Worm (Caenorhabditis elegans) whole organism, L4 larva: ENCODE results near the gene C12D8.9.

Experiments used
- D1046.2 ChIP-seq: fragments of 200-800 bp; sonication (Bioruptor generic); IDR thresholded peaks from 2 replicates; pipeline ENCODE4 v1.3.6; 2022; ENCODE audit warnings: missing genetic modification characterization, missing compliant biosample characterization
- F49E8.2 ChIP-seq: sonication (generic microtip); optimal IDR thresholded peaks from 2 replicates; lab custom pipeline; 2016; ENCODE audit warnings: missing compliant biosample characterization, mild to moderate bottlenecking, missing genetic modification characterization, borderline replicate concordance
- R02D3.7 ChIP-seq: fragments of 150-350 bp; sonication (generic microtip); optimal IDR thresholded peaks from 3 replicates; lab custom pipeline; 2014; ENCODE audit warnings: missing biosample characterization, missing genetic modification characterization
- T20F7.1 ChIP-seq: fragments of 200-800 bp; sonication (Bioruptor generic); optimal IDR thresholded peaks from 2 replicates; lab custom pipeline; 2018; ENCODE audit warnings: mild to moderate bottlenecking, missing genetic modification characterization, missing compliant biosample characterization
- Y105C5A.15 ChIP-seq: fragments of 200-800 bp; sonication (Bioruptor generic); IDR thresholded peaks from 2 replicates; pipeline ENCODE4 v1.3.6; 2022; ENCODE audit warnings: missing genetic modification characterization, missing compliant biosample characterization
- Y5F2A.4 ChIP-seq: fragments of 200-800 bp; sonication (Bioruptor generic); optimal IDR thresholded peaks from 2 replicates; lab custom pipeline; 2018; ENCODE audit warnings: mild to moderate bottlenecking, missing genetic modification characterization, missing compliant biosample characterization
- Y75B8A.6 ChIP-seq: fragments of 200-800 bp; sonication (Bioruptor generic); IDR thresholded peaks from 2 replicates; pipeline ENCODE4 v1.3.6; 2022; ENCODE audit warnings: missing genetic modification reagents, missing genetic modification characterization, missing compliant biosample characterization
- ZK546.5 ChIP-seq, 2 experiments: sonication (generic microtip); optimal IDR thresholded peaks; 2 replicates each; lab custom pipeline; 2017; ENCODE audit warnings: missing biosample characterization in 2 of 2, missing genetic modification characterization in 2 of 2
- aly-2 ChIP-seq: sonication (generic microtip); optimal IDR thresholded peaks from 2 replicates; lab custom pipeline; 2018; ENCODE audit warnings: missing biosample characterization, missing genetic modification characterization
- ama-1 ChIP-seq: fragments of 150-350 bp; optimal IDR thresholded peaks from 2 replicates; lab custom pipeline; 2014; ENCODE audit warnings: inconsistent platforms, mixed read lengths
- attf-4 ChIP-seq: sonication (generic microtip); optimal IDR thresholded peaks from 3 replicates; lab custom pipeline; 2017; ENCODE audit warnings: missing biosample characterization, missing genetic modification characterization
- ceh-20 ChIP-seq: fragments of 200-800 bp; sonication (Bioruptor generic); IDR thresholded peaks from 2 replicates; pipeline ENCODE4 v1.3.6; 2022; ENCODE audit warnings: missing genetic modification reagents, missing genetic modification characterization, missing compliant biosample characterization
- ceh-28 ChIP-seq: fragments of 150-350 bp; optimal IDR thresholded peaks from 2 replicates; lab custom pipeline; 2014; ENCODE audit warnings: missing biosample characterization, missing genetic modification reagents, missing genetic modification characterization
- ces-1 ChIP-seq: fragments of 150-350 bp; sonication (generic microtip); optimal IDR thresholded peaks from 4 replicates; lab custom pipeline; 2014; ENCODE audit warnings: missing biosample characterization, missing genetic modification reagents, missing genetic modification characterization
- daf-12 ChIP-seq: fragments of 150-350 bp; optimal IDR thresholded peaks from 2 replicates; lab custom pipeline; 2014; ENCODE audit warnings: missing biosample characterization, missing genetic modification reagents, missing genetic modification characterization
- daf-8 ChIP-seq: fragments of 200-800 bp; sonication (Bioruptor generic); IDR thresholded peaks from 2 replicates; pipeline ENCODE4 v1.3.6; 2022; ENCODE audit warnings: missing genetic modification characterization, missing compliant biosample characterization
- dmd-8 ChIP-seq: fragments of 200-800 bp; sonication (Bioruptor generic); IDR thresholded peaks from 2 replicates; pipeline ENCODE4 v1.3.6; 2022; ENCODE audit warnings: missing genetic modification characterization, missing compliant biosample characterization
- hif-1 ChIP-seq, 2 experiments: sonication (generic microtip); optimal IDR thresholded peaks; 2 replicates each; lab custom pipeline; 2016 to 2017; ENCODE audit warnings: missing compliant biosample characterization in 2 of 2, missing genetic modification characterization in 2 of 2, missing genetic modification reagents in 2 of 2, missing genotype in 2 of 2, mild to moderate bottlenecking in 1 of 2
- lim-7 ChIP-seq: fragments of 200-800 bp; sonication (Bioruptor generic); IDR thresholded peaks from 2 replicates; pipeline ENCODE4 v1.3.6; 2022; ENCODE audit warnings: missing genetic modification characterization, missing compliant biosample characterization
- lin-13 ChIP-seq: fragments of 150-350 bp; optimal IDR thresholded peaks from 2 replicates; lab custom pipeline; 2014; ENCODE audit warnings: missing biosample characterization, missing genetic modification reagents, missing genetic modification characterization
- lin-15B ChIP-seq: fragments of 150-350 bp; sonication (generic microtip); optimal IDR thresholded peaks from 3 replicates; lab custom pipeline; 2014; ENCODE audit warnings: missing biosample characterization, missing genetic modification characterization
- lin-38 ChIP-seq: fragments of 200-800 bp; sonication (Bioruptor generic); IDR thresholded peaks from 2 replicates; pipeline ENCODE4 v1.3.6; 2022; ENCODE audit warnings: missing genetic modification reagents, missing genetic modification characterization, missing compliant biosample characterization
- lin-39 ChIP-seq: fragments of 150-350 bp; optimal IDR thresholded peaks from 2 replicates; lab custom pipeline; 2014; ENCODE audit warnings: missing biosample characterization, missing genetic modification reagents, missing genetic modification characterization
- lir-3 ChIP-seq: sonication (generic microtip); optimal IDR thresholded peaks from 2 replicates; lab custom pipeline; 2016; ENCODE audit warnings: mild to moderate bottlenecking, missing genetic modification characterization, missing compliant biosample characterization
- mxl-2 ChIP-seq: fragments of 200-800 bp; sonication (Bioruptor generic); conservative IDR thresholded peaks from 2 replicates; pipeline ENCODE4 v1.3.6; 2022; ENCODE audit warnings: missing genetic modification reagents, missing genetic modification characterization, missing compliant biosample characterization
- nhr-102 ChIP-seq: sonication (generic microtip); optimal IDR thresholded peaks from 2 replicates; lab custom pipeline; 2016; ENCODE audit warnings: mild to moderate bottlenecking, missing genetic modification characterization, moderate library complexity, missing compliant biosample characterization
- nhr-111 ChIP-seq: fragments of 200-800 bp; sonication (Bioruptor generic); optimal IDR thresholded peaks from 2 replicates; lab custom pipeline; 2018; ENCODE audit warnings: mild to moderate bottlenecking, missing genetic modification characterization, missing compliant biosample characterization
- nhr-25 ChIP-seq: sonication (generic microtip); optimal IDR thresholded peaks from 2 replicates; lab custom pipeline; 2017; ENCODE audit warnings: missing genetic modification characterization, mild to moderate bottlenecking, missing compliant biosample characterization, antibody characterized with exemption, moderate library complexity, borderline replicate concordance; ENCODE audit not compliant: insufficient read depth
- nhr-28 ChIP-seq: fragments of 150-350 bp; optimal IDR thresholded peaks from 2 replicates; lab custom pipeline; 2014; ENCODE audit warnings: missing biosample characterization, missing genetic modification characterization
- nhr-77 ChIP-seq: fragments of 150-350 bp; optimal IDR thresholded peaks from 2 replicates; lab custom pipeline; 2014; ENCODE audit warnings: missing biosample characterization, missing genetic modification characterization
- pha-4 ChIP-seq, 2 experiments: fragments of 150-350 bp in 1 of 2; fragments of 200-800 bp in 1 of 2; sonication (Bioruptor generic) in 1 of 2; IDR thresholded peaks in 1 of 2; optimal IDR thresholded peaks in 1 of 2; 2 replicates each; pipeline versions ENCODE4 v1.3.6 to Lab custom; 2014 to 2022; ENCODE audit warnings: missing genetic modification characterization in 2 of 2, missing genetic modification reagents in 2 of 2, missing biosample characterization in 1 of 2, missing compliant biosample characterization in 1 of 2
- saeg-2 ChIP-seq: fragments of 200-800 bp; sonication (Bioruptor generic); IDR thresholded peaks from 2 replicates; pipeline ENCODE4 v1.3.6; 2022; ENCODE audit warnings: missing genetic modification reagents, missing genetic modification characterization, missing compliant biosample characterization
- set-16 ChIP-seq: fragments of 200-800 bp; sonication (Bioruptor generic); IDR thresholded peaks from 2 replicates; pipeline ENCODE4 v1.3.6; 2022; ENCODE audit warnings: missing genetic modification reagents, missing genetic modification characterization, missing compliant biosample characterization
- spr-1 ChIP-seq: sonication (generic microtip); optimal IDR thresholded peaks from 2 replicates; lab custom pipeline; 2016; ENCODE audit warnings: mild to moderate bottlenecking, missing genetic modification characterization, missing compliant biosample characterization
- spr-3 ChIP-seq: fragments of 200-800 bp; sonication (Bioruptor generic); optimal IDR thresholded peaks from 2 replicates; lab custom pipeline; 2018; ENCODE audit warnings: mild to moderate bottlenecking, missing genetic modification characterization, missing compliant biosample characterization
- tra-1 ChIP-seq: fragments of 200-800 bp; sonication (Bioruptor generic); IDR thresholded peaks from 2 replicates; pipeline ENCODE4 v1.3.6; 2022; ENCODE audit warnings: missing genetic modification reagents, missing genetic modification characterization, missing compliant biosample characterization
- unc-130 ChIP-seq: sonication (generic microtip); optimal IDR thresholded peaks from 2 replicates; lab custom pipeline; 2016; ENCODE audit warnings: missing genetic modification reagents, missing genetic modification characterization, missing compliant biosample characterization
- unc-39 ChIP-seq: sonication (generic microtip); optimal IDR thresholded peaks from 2 replicates; lab custom pipeline; 2017; ENCODE audit warnings: missing biosample characterization, missing genetic modification characterization
- unc-62 ChIP-seq, 3 experiments: fragments of 150-350 bp in 1 of 3; sonication (generic microtip); optimal IDR thresholded peaks in 2 of 3; peaks in 1 of 3; 1 replicate in 1 of 3; 2 replicates in 2 of 3; lab custom pipeline; 2014 to 2017; ENCODE audit warnings: missing biosample characterization in 3 of 3, missing genetic modification characterization in 3 of 3, missing genetic modification reagents in 3 of 3, missing genotype in 1 of 3
- vab-7 ChIP-seq: fragments of 200-800 bp; sonication (Bioruptor generic); IDR thresholded peaks from 2 replicates; pipeline ENCODE4 v1.3.6; 2022; ENCODE audit warnings: missing genetic modification reagents, missing genetic modification characterization, missing compliant biosample characterization
- zag-1 ChIP-seq: fragments of 150-350 bp; optimal IDR thresholded peaks from 2 replicates; lab custom pipeline; 2014; ENCODE audit warnings: missing biosample characterization, missing genetic modification characterization
- zfp-2 ChIP-seq: sonication (generic microtip); optimal IDR thresholded peaks from 2 replicates; lab custom pipeline; 2016; ENCODE audit warnings: mild to moderate bottlenecking, missing genetic modification characterization, missing compliant biosample characterization
- ztf-7 ChIP-seq: fragments of 150-350 bp; optimal IDR thresholded peaks from 2 replicates; lab custom pipeline; 2014; ENCODE audit warnings: missing biosample characterization, missing genetic modification characterization

C12D8.9 gene

ce11 chrV:10273837-10274236 is 30.8 kb upstream of the C12D8.9 start (continued):
- TF ChIP-seq lin-38 (no peak), aly-2 (no peak), spr-3 (no peak), daf-8 (GFP tag; lab: Robert Waterston, UW) (no peak), Y5F2A.4 (GFP tag; lab: Kevin White, UChicago) (no peak), lin-15B (tag; lab: Kevin White, UChicago) (no peak), ztf-7 (tag; lab: Kevin White, UChicago) (no peak), ces-1 (GFP tag; lab: Kevin White, UChicago) (no peak), lir-3 (tag; lab: Kevin White, UChicago) (no peak), T20F7.1 (no peak), daf-12 (no peak), unc-39 (tag; lab: Kevin White, UChicago) (no peak), Y105C5A.15 (GFP tag; lab: Robert Waterston, UW) (no peak), unc-62 (GFP tag; optimal IDR thresholded peaks at IDR 0.05 in 1 of 2; lab: Kevin White, UChicago) (peak in 1 of 2 experiments; percentile 99), unc-62 (tag; optimal IDR thresholded peaks at IDR 0.05; lab: Kevin White, UChicago) (no peak), zag-1 (tag; lab: Kevin White, UChicago) (no peak), nhr-111 (GFP tag; lab: Kevin White, UChicago) (no peak), saeg-2 (GFP tag; lab: Robert Waterston, UW) (no peak), spr-1 (tag; lab: Kevin White, UChicago) (no peak), lin-13 (no peak), lin-39 (tag; lab: Kevin White, UChicago) (no peak), unc-130 (GFP tag; lab: Kevin White, UChicago) (no peak), set-16 (GFP tag; lab: Robert Waterston, UW) (peak; percentile 7; the same call in 1 of the 2 replicates), ama-1 (lab: Kevin White, UChicago) (no peak), lim-7 (GFP tag; lab: Robert Waterston, UW) (no peak), ZK546.5 (tag; optimal IDR thresholded peaks at IDR 0.05; lab: Kevin White, UChicago) (no peak), F49E8.2 (tag; lab: Kevin White, UChicago) (no peak), D1046.2 (no peak), R02D3.7 (no peak), hif-1 (tag; optimal IDR thresholded peaks at IDR 0.05; lab: Kevin White, UChicago) (peak in 1 of 2 experiments; percentile 29), nhr-28 (no peak), zfp-2 (tag; lab: Kevin White, UChicago) (no peak), ceh-28 (tag; lab: Kevin White, UChicago) (peak; percentile 62), ceh-20 (GFP tag; lab: Robert Waterston, UW) (no peak), tra-1 (no peak)

ce11 chrV:10270214-10270613 is 27.2 kb upstream of the C12D8.9 start, which contains the start of gene ric-4:
ric-4 (minus strand) TSS chrV:10270314.
- TF ChIP-seq unc-62 (GFP tag; optimal IDR thresholded peaks at IDR 0.05 in 1 of 2; lab: Kevin White, UChicago), result no peak
- no peak for TF ChIP-seq unc-62 (tag; optimal IDR thresholded peaks at IDR 0.05; lab: Kevin White, UChicago)
- no peak for TF ChIP-seq zag-1 (tag; lab: Kevin White, UChicago)
- TF ChIP-seq saeg-2 (GFP tag; lab: Robert Waterston, UW), result no peak
- TF ChIP-seq vab-7 (GFP tag; lab: Robert Waterston, UW), result no peak
- no peak for TF ChIP-seq nhr-102 (tag; lab: Kevin White, UChicago)
- no peak for TF ChIP-seq pha-4 (GFP tag; IDR thresholded peaks at IDR 0.05; lab: Robert Waterston, UW)
- TF ChIP-seq pha-4 (tag; optimal IDR thresholded peaks at IDR 0.05; lab: Kevin White, UChicago), result no peak
- no peak for TF ChIP-seq nhr-25
- TF ChIP-seq nhr-77, result no peak
- TF ChIP-seq mxl-2 (GFP tag; lab: Robert Waterston, UW), result no peak
- no peak for TF ChIP-seq dmd-8 (GFP tag; lab: Robert Waterston, UW)
- TF ChIP-seq Y75B8A.6 (GFP tag; lab: Robert Waterston, UW), result no peak
- TF ChIP-seq attf-4 (tag; lab: Kevin White, UChicago), result no peak
- TF ChIP-seq unc-39 (tag; lab: Kevin White, UChicago), result no peak
- TF ChIP-seq Y105C5A.15 (GFP tag; lab: Robert Waterston, UW), result no peak
